Fruit fly (Drosophila melanogaster) whole organism, embryonic: Measurements from ENCODE around the gene CG5731.

Source experiments
- Aef1 ChIP-seq: fragments of 200-800 bp; sonication (Bioruptor generic); IDR thresholded peaks from 3 replicates; pipeline ENCODE4 v1.3.6; 2022; ENCODE audit warnings: missing biosample characterization, missing genetic modification characterization
- Bgb ChIP-seq: fragments of 200-800 bp; sonication (Bioruptor generic); IDR thresholded peaks from 2 replicates; pipeline ENCODE4 v1.3.6; 2022; ENCODE audit warnings: missing biosample characterization, missing genetic modification characterization; ENCODE audit not compliant: partially characterized antibody
- CG11093 ChIP-seq: fragments of 200-800 bp; sonication (Bioruptor generic); IDR thresholded peaks from 3 replicates; pipeline ENCODE4 v1.3.6; 2022; ENCODE audit warnings: missing biosample characterization, missing genetic modification characterization
- CG12769 ChIP-seq: fragments of 200-800 bp; sonication (Bioruptor generic); optimal IDR thresholded peaks from 2 replicates; lab custom pipeline; 2019; ENCODE audit warnings: missing biosample characterization, mild to moderate bottlenecking, missing genetic modification characterization, moderate library complexity
- CG12942 ChIP-seq: fragments of 200-800 bp; sonication (Bioruptor generic); optimal IDR thresholded peaks from 3 replicates; lab custom pipeline; 2016; ENCODE audit warnings: missing biosample characterization, missing genetic modification characterization
- CG13624 ChIP-seq: fragments of 200-800 bp; sonication (Bioruptor generic); optimal IDR thresholded peaks from 2 replicates; lab custom pipeline; 2016; ENCODE audit warnings: missing biosample characterization, missing genetic modification characterization
- CG14050 ChIP-seq: fragments of 200-800 bp; sonication (Bioruptor generic); IDR thresholded peaks from 3 replicates; pipeline ENCODE4 v1.3.6; 2022; ENCODE audit warnings: missing biosample characterization, missing genetic modification characterization
- CG15073 ChIP-seq: fragments of 200-800 bp; sonication (Bioruptor generic); optimal IDR thresholded peaks from 2 replicates; lab custom pipeline; 2016; ENCODE audit warnings: missing biosample characterization, missing genetic modification characterization
- CG1529 ChIP-seq: fragments of 200-800 bp; sonication (Bioruptor generic); optimal IDR thresholded peaks from 3 replicates; lab custom pipeline; 2018; ENCODE audit warnings: missing biosample characterization, missing genetic modification characterization
- CG17328 ChIP-seq: fragments of 200-800 bp; sonication (Bioruptor generic); IDR thresholded peaks from 2 replicates; pipeline ENCODE4 v1.3.6; 2022; ENCODE audit warnings: missing biosample characterization, missing genetic modification characterization
- CG3065 ChIP-seq: fragments of 200-800 bp; sonication (Bioruptor generic); optimal IDR thresholded peaks from 2 replicates; lab custom pipeline; 2016; ENCODE audit warnings: missing biosample characterization, missing genetic modification characterization
- CG3281 ChIP-seq: fragments of 200-800 bp; sonication (Bioruptor generic); optimal IDR thresholded peaks from 3 replicates; lab custom pipeline; 2017; ENCODE audit warnings: missing biosample characterization, mild to moderate bottlenecking, missing genetic modification characterization
- CG34422 ChIP-seq: fragments of 200-800 bp; sonication (Bioruptor generic); IDR thresholded peaks from 3 replicates; pipeline ENCODE4 v1.3.6; 2022; ENCODE audit warnings: missing biosample characterization, missing genetic modification characterization
- CG42726 ChIP-seq: fragments of 200-800 bp; sonication (Bioruptor generic); IDR thresholded peaks from 2 replicates; pipeline ENCODE4 v1.3.6; 2022; ENCODE audit warnings: missing biosample characterization, missing genetic modification characterization; ENCODE audit not compliant: partially characterized antibody
- CG6175 ChIP-seq: fragments of 200-800 bp; sonication (Bioruptor generic); IDR thresholded peaks from 3 replicates; pipeline ENCODE4 v1.3.6; 2022; ENCODE audit warnings: missing biosample characterization, missing genetic modification characterization
- CG6272 ChIP-seq: fragments of 200-800 bp; sonication (Bioruptor generic); IDR thresholded peaks from 2 replicates; pipeline ENCODE4 v1.3.6; 2022; ENCODE audit warnings: missing biosample characterization, missing genetic modification characterization
- CG6654 ChIP-seq: fragments of 200-800 bp; sonication (Bioruptor generic); optimal IDR thresholded peaks from 2 replicates; lab custom pipeline; 2017; ENCODE audit warnings: missing biosample characterization, mild to moderate bottlenecking, missing genetic modification characterization
- CG7357 ChIP-seq: fragments of 200-800 bp; sonication (Bioruptor generic); IDR thresholded peaks from 3 replicates; pipeline ENCODE4 v1.3.6; 2022; ENCODE audit warnings: missing biosample characterization, missing genetic modification characterization
- CG7372 ChIP-seq: fragments of 200-800 bp; sonication (Bioruptor generic); IDR thresholded peaks from 2 replicates; pipeline ENCODE4 v1.3.6; 2022; ENCODE audit warnings: missing biosample characterization, missing genetic modification characterization
- CG8290 ChIP-seq, 3 experiments: fragments of 200-800 bp; sonication (Bioruptor generic); optimal IDR thresholded peaks; 2 replicates each; lab custom pipeline; 2016 to 2019; ENCODE audit warnings: missing biosample characterization in 3 of 3, missing genetic modification characterization in 3 of 3, mild to moderate bottlenecking in 2 of 3, moderate library complexity in 1 of 3
- CG8765 ChIP-seq: fragments of 200-800 bp; sonication (Bioruptor generic); IDR thresholded peaks from 2 replicates; pipeline ENCODE4 v1.3.6; 2022; ENCODE audit warnings: missing biosample characterization, missing genetic modification characterization
- CG8944 ChIP-seq: fragments of 200-800 bp; sonication (Bioruptor generic); optimal IDR thresholded peaks from 3 replicates; lab custom pipeline; 2016; ENCODE audit warnings: missing biosample characterization, missing genetic modification characterization
- CG9817 ChIP-seq: fragments of 200-800 bp; sonication (Bioruptor generic); optimal IDR thresholded peaks from 2 replicates; lab custom pipeline; 2018; ENCODE audit warnings: missing biosample characterization, mild to moderate bottlenecking, missing genetic modification characterization, moderate library complexity
- CG9876 ChIP-seq: fragments of 200-800 bp; sonication (Bioruptor generic); optimal IDR thresholded peaks from 2 replicates; lab custom pipeline; 2016; ENCODE audit warnings: missing biosample characterization, missing genetic modification characterization
- CTCF ChIP-seq: fragments of 200-800 bp; sonication (Bioruptor generic); optimal IDR thresholded peaks from 2 replicates; lab custom pipeline; 2017; ENCODE audit warnings: missing biosample characterization, mild to moderate bottlenecking, missing genetic modification characterization, moderate library complexity
- Camta ChIP-seq: fragments of 200-800 bp; sonication (Bioruptor generic); optimal IDR thresholded peaks from 2 replicates; lab custom pipeline; 2016; ENCODE audit warnings: missing biosample characterization, missing genetic modification characterization
- CoRest ChIP-seq: fragments of 200-800 bp; sonication (Bioruptor generic); optimal IDR thresholded peaks from 3 replicates; lab custom pipeline; 2018; ENCODE audit warnings: missing biosample characterization, mild to moderate bottlenecking, missing genetic modification characterization, moderate library complexity
- Deaf1 ChIP-seq: fragments of 200-800 bp; optimal IDR thresholded peaks from 3 replicates; lab custom pipeline; 2019; ENCODE audit warnings: missing biosample characterization, mild to moderate bottlenecking, missing genetic modification characterization, moderate library complexity
- Dip3 ChIP-seq: fragments of 200-800 bp; sonication (Bioruptor generic); optimal IDR thresholded peaks from 3 replicates; lab custom pipeline; 2016; ENCODE audit warnings: missing biosample characterization, missing genetic modification characterization
- Doc2 ChIP-seq: fragments of 200-800 bp; sonication (Bioruptor generic); IDR thresholded peaks from 2 replicates; pipeline ENCODE4 v1.3.6; 2022; ENCODE audit warnings: missing biosample characterization, missing genetic modification characterization
- Fer2 ChIP-seq: fragments of 200-800 bp; sonication (Bioruptor generic); optimal IDR thresholded peaks from 2 replicates; lab custom pipeline; 2018; ENCODE audit warnings: missing biosample characterization, mild to moderate bottlenecking, missing genetic modification characterization, moderate library complexity
- HLH3B ChIP-seq: fragments of 200-800 bp; sonication (Bioruptor generic); IDR thresholded peaks from 2 replicates; pipeline ENCODE4 v1.3.6; 2022; ENCODE audit warnings: missing biosample characterization, missing genetic modification characterization
- HLHmδ ChIP-seq: fragments of 200-800 bp; sonication (Bioruptor generic); optimal IDR thresholded peaks from 2 replicates; lab custom pipeline; 2018; ENCODE audit warnings: missing biosample characterization, mild to moderate bottlenecking, missing genetic modification characterization, moderate library complexity
- Jarid2 ChIP-seq: fragments of 200-800 bp; sonication (Bioruptor generic); optimal IDR thresholded peaks from 3 replicates; lab custom pipeline; 2017; ENCODE audit warnings: mild to moderate bottlenecking, missing biosample characterization, missing genetic modification reagents, missing genetic modification characterization
- Opbp ChIP-seq: fragments of 200-800 bp; sonication (Bioruptor generic); IDR thresholded peaks from 3 replicates; pipeline ENCODE4 v1.3.6; 2022; ENCODE audit warnings: missing biosample characterization, missing genetic modification characterization; ENCODE audit not compliant: partially characterized antibody
- TFAM ChIP-seq: fragments of 200-800 bp; sonication (Bioruptor generic); optimal IDR thresholded peaks from 2 replicates; lab custom pipeline; 2017; ENCODE audit warnings: missing biosample characterization, missing genetic modification characterization, inconsistent platforms
- ato ChIP-seq: fragments of 200-800 bp; sonication (Bioruptor generic); IDR thresholded peaks from 2 replicates; pipeline ENCODE4 v1.3.6; 2022; ENCODE audit warnings: missing biosample characterization, missing genetic modification characterization; ENCODE audit not compliant: partially characterized antibody
- ci ChIP-seq: fragments of 200-800 bp; sonication (Bioruptor generic); IDR thresholded peaks from 3 replicates; pipeline ENCODE4 v1.3.6; 2022; ENCODE audit warnings: missing biosample characterization, missing genetic modification characterization
- cwo ChIP-seq: fragments of 200-800 bp; sonication (Bioruptor generic); optimal IDR thresholded peaks from 3 replicates; lab custom pipeline; 2017; ENCODE audit warnings: missing biosample characterization, missing genetic modification characterization, mild to moderate bottlenecking, moderate library complexity, missing genetic modification reagents
- grn ChIP-seq: fragments of 200-800 bp; sonication (Bioruptor generic); optimal IDR thresholded peaks from 3 replicates; lab custom pipeline; 2017; ENCODE audit warnings: missing biosample characterization, missing genetic modification characterization
- ham ChIP-seq: fragments of 200-800 bp; sonication (Bioruptor generic); IDR thresholded peaks from 2 replicates; pipeline ENCODE4 v1.3.6; 2022; ENCODE audit warnings: missing biosample characterization, missing genetic modification characterization
- her ChIP-seq: fragments of 200-800 bp; sonication (Bioruptor generic); optimal IDR thresholded peaks from 2 replicates; lab custom pipeline; 2016; ENCODE audit warnings: missing biosample characterization, missing genetic modification characterization
- luna ChIP-seq: fragments of 200-800 bp; sonication (Bioruptor generic); optimal IDR thresholded peaks from 2 replicates; lab custom pipeline; 2016; ENCODE audit warnings: missing biosample characterization, missing genetic modification characterization
- oc ChIP-seq: fragments of 200-800 bp; sonication (Bioruptor generic); optimal IDR thresholded peaks from 2 replicates; lab custom pipeline; 2018; ENCODE audit warnings: missing biosample characterization, mild to moderate bottlenecking, missing genetic modification characterization, moderate library complexity
- odd ChIP-seq: fragments of 200-800 bp; sonication (Bioruptor generic); optimal IDR thresholded peaks from 2 replicates; lab custom pipeline; 2017; ENCODE audit warnings: missing biosample characterization, mild to moderate bottlenecking, missing genetic modification characterization
- scrt ChIP-seq: fragments of 200-800 bp; sonication (Bioruptor generic); optimal IDR thresholded peaks from 2 replicates; lab custom pipeline; 2018; ENCODE audit warnings: missing biosample characterization, mild to moderate bottlenecking, missing genetic modification characterization, moderate library complexity
- sens ChIP-seq: fragments of 200-800 bp; sonication (Bioruptor generic); peaks from one replicate; lab custom pipeline; 2016; ENCODE audit warnings: missing biosample characterization, missing genetic modification characterization
- sim ChIP-seq: fragments of 200-800 bp; sonication (Bioruptor generic); IDR thresholded peaks from 2 replicates; pipeline ENCODE4 v1.3.6; 2022; ENCODE audit warnings: missing biosample characterization, missing genetic modification characterization
- tll ChIP-seq, 2 experiments: fragments of 200-800 bp in 1 of 2; fragments of >200 bp in 1 of 2; sonication (Bioruptor generic) in 1 of 2; optimal IDR thresholded peaks; 2 replicates each; lab custom pipeline; 2017 to 2019; ENCODE audit warnings: missing biosample characterization in 2 of 2, missing genetic modification characterization in 2 of 2, mild to moderate bottlenecking in 1 of 2, moderate library complexity in 1 of 2
- yki ChIP-seq: fragments of >200 bp; optimal IDR thresholded peaks from 3 replicates; lab custom pipeline; 2018

Gene CG5731

dm6 chr2L:10198911-10199310 is 10.6 kb downstream of the CG5731 start, which contains the start of gene Sur (continued):
- TF ChIP-seq CG12942 (GFP tag; lab: Kevin White, UChicago) (no peak), Bgb (peak; percentile 37; the same call in 1 of the 2 replicates), Deaf1 (tag; lab: Kevin White, UChicago) (peak; percentile 87), CG12769 (tag; lab: Kevin White, UChicago) (peak; percentile 46), CoRest (no peak), cwo (GFP tag; lab: Kevin White, UChicago) (peak; percentile 81), ato (GFP tag; lab: Robert Waterston, UW) (peak; percentile 30; the same call in 1 of the 2 replicates), Aef1 (GFP tag; lab: Robert Waterston, UW) (no peak), luna (GFP tag; lab: Kevin White, UChicago) (no peak), oc (tag; lab: Kevin White, UChicago) (no peak), CG1529 (no peak)

dm6 chr2L:10191396-10191795 is 18.1 kb downstream of the CG5731 start, which contains the start of gene Fum4:
Gene Fum4, minus strand, starts transcription at chr2L:10191496.
- TF ChIP-seq Doc2 (GFP tag; lab: Robert Waterston, UW) = no peak
- no peak for TF ChIP-seq Fer2
- no peak for TF ChIP-seq ci (GFP tag; lab: Robert Waterston, UW)
- no peak for TF ChIP-seq Opbp (GFP tag; lab: Robert Waterston, UW)
- no peak for TF ChIP-seq ham (GFP tag; lab: Robert Waterston, UW)
- no peak for TF ChIP-seq HLHmδ (GFP tag; lab: Kevin White, UChicago)
- TF ChIP-seq CTCF (GFP tag; lab: Kevin White, UChicago) = no peak
- TF ChIP-seq CG8765 (GFP tag; lab: Robert Waterston, UW) = no peak
- no peak for TF ChIP-seq sim (GFP tag; lab: Robert Waterston, UW)
- TF ChIP-seq Dip3 (GFP tag; lab: Kevin White, UChicago) = no peak
- no peak for TF ChIP-seq CG6654 (GFP tag; lab: Kevin White, UChicago)
- TF ChIP-seq CG8290 (GFP tag; optimal IDR thresholded peaks at IDR 0.05; lab: Kevin White, UChicago) = no peak
- TF ChIP-seq CG8290 (tag; optimal IDR thresholded peaks at IDR 0.05; lab: Kevin White, UChicago) = no peak
- TF ChIP-seq her (GFP tag; lab: Kevin White, UChicago) = no peak
- no peak for TF ChIP-seq odd (GFP tag; lab: Kevin White, UChicago)
- TF ChIP-seq CG9876 (GFP tag; lab: Kevin White, UChicago) = no peak
- TF ChIP-seq yki = no peak
- TF ChIP-seq HLH3B = no peak
- TF ChIP-seq Camta (GFP tag; lab: Kevin White, UChicago) = no peak
- TF ChIP-seq CG7372 = no peak
- TF ChIP-seq CG42726 (GFP tag; lab: Robert Waterston, UW) = no peak
- TF ChIP-seq, all 482 proteins: peak for 0

- TF ChIP-seq CG15073 (peak; percentile 92), CG3281 (GFP tag; lab: Kevin White, UChicago) (peak; percentile 91), CG6175 (GFP tag; lab: Robert Waterston, UW) (no peak), CG6272 (GFP tag; lab: Robert Waterston, UW) (no peak), CG7357 (no peak), CG8944 (GFP tag; lab: Kevin White, UChicago) (no peak), CG13624 (no peak), CG14050 (GFP tag; lab: Robert Waterston, UW) (no peak), sens (GFP tag; lab: Kevin White, UChicago) (peak; percentile 3), grn (GFP tag; lab: Kevin White, UChicago) (no peak), scrt (GFP tag; lab: Kevin White, UChicago) (peak; percentile 80), CG34422 (GFP tag; lab: Robert Waterston, UW) (0 out of 3 replicates have a peak, but pooled peaks have one; percentile 31), Jarid2 (peak; percentile 58), CG3065 (GFP tag; lab: Kevin White, UChicago) (no peak), CG9817 (tag; lab: Kevin White, UChicago) (no peak), TFAM (GFP tag; lab: Kevin White, UChicago) (no peak), CG17328 (GFP tag; lab: Robert Waterston, UW) (0 out of 2 replicates have a peak, but pooled peaks have one; percentile 12), Deaf1 (tag; lab: Kevin White, UChicago) (peak; percentile 98), tll (GFP tag; optimal IDR thresholded peaks at IDR 0.05; lab: Kevin White, UChicago) (no peak), CG11093 (GFP tag; lab: Robert Waterston, UW) (no peak)
Observed at dm6 chr2L:10180182-10180779, 29.3 kb downstream of the CG5731 start, which contains the start of gene CG44153. Gene CG44153, minus strand, starts transcription at chr2L:10180256.
